Fruit fly (Drosophila melanogaster): Measurements from ENCODE around the gene CG9988.

DNA sequence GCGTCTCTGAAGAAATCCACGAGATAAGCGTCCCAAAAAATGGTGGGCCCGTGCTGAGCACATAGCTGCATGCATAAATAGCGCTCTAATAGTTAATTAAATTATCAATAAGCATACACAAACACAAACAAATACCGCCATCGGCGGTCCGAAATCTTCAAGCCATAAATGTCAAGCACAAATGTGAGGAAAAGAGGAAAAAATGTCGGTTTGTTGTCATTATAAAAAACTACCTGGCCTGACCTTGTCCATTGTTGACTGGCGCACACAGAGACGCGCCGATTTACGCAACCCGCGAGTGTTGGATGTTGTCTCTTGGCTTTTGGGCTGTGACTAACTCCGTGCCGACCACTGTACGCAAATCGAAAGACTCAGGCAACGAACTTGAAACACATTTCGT lies 51.8 kb downstream of the CG9988 start:
- TF ChIP-seq Sp1 (GFP tag; optimal IDR thresholded peaks at IDR 0.05) = no peak
- TF ChIP-seq CG32264 (GFP tag; optimal IDR thresholded peaks at IDR 0.05) = no peak
- TF ChIP-seq dmrt93B (GFP tag; optimal IDR thresholded peaks at IDR 0.05) = no peak
- no peak for TF ChIP-seq Jra (GFP tag; optimal IDR thresholded peaks at IDR 0.05)
- TF ChIP-seq fru (GFP tag; optimal IDR thresholded peaks at IDR 0.05) = no peak
- TF ChIP-seq GATAd (GFP tag; optimal IDR thresholded peaks at IDR 0.05) = no peak
- no peak for TF ChIP-seq usp (GFP tag; optimal IDR thresholded peaks at IDR 0.05)
- no peak for TF ChIP-seq dsf (GFP tag; optimal IDR thresholded peaks at IDR 0.05; ENCODE audit: borderline replicate concordance)

All from whole organism, wandering third instar larva.